Worm (Caenorhabditis elegans) whole organism, midembryonic: ENCODE measurements around the gene clec-36.

Experiments
- T22C8.4 ChIP-seq: fragments of 200-800 bp; sonication (Bioruptor generic); IDR thresholded peaks from 2 replicates; pipeline ENCODE4 v1.3.6; 2022; ENCODE audit warnings: missing genetic modification characterization, missing compliant biosample characterization
- cog-1 ChIP-seq: sonication (generic microtip); optimal IDR thresholded peaks from 2 replicates; lab custom pipeline; 2016; ENCODE audit warnings: missing genetic modification characterization, missing compliant biosample characterization
- flt-1 ChIP-seq: fragments of 200-800 bp; sonication (Bioruptor generic); IDR thresholded peaks from 2 replicates; pipeline ENCODE4 v1.3.6; 2022; ENCODE audit warnings: missing genetic modification characterization, missing compliant biosample characterization
- klf-2 ChIP-seq: fragments of 200-800 bp; sonication (Bioruptor generic); conservative IDR thresholded peaks from 2 replicates; pipeline ENCODE4 v1.3.6; 2022; ENCODE audit warnings: missing genetic modification reagents, missing genetic modification characterization, missing compliant biosample characterization
- med-1 ChIP-seq: sonication (generic microtip); optimal IDR thresholded peaks from 2 replicates; lab custom pipeline; 2017; ENCODE audit warnings: missing genetic modification characterization, mild to moderate bottlenecking, missing compliant biosample characterization, antibody characterized with exemption, missing genetic modification reagents; ENCODE audit not compliant: insufficient read depth
- ref-1 ChIP-seq: fragments of 200-800 bp; sonication (Bioruptor generic); conservative IDR thresholded peaks from 2 replicates; pipeline ENCODE4 v1.3.6; 2022; ENCODE audit warnings: missing genetic modification reagents, missing genetic modification characterization, missing compliant biosample characterization
- tab-1 ChIP-seq: fragments of 200-800 bp; sonication (Bioruptor generic); IDR thresholded peaks from 2 replicates; pipeline ENCODE4 v1.3.6; 2022; ENCODE audit warnings: missing genetic modification characterization, missing compliant biosample characterization
- ztf-23 ChIP-seq: fragments of 200-800 bp; sonication (Bioruptor generic); IDR thresholded peaks from 2 replicates; pipeline ENCODE4 v1.3.6; 2022; ENCODE audit warnings: missing genetic modification reagents, missing genetic modification characterization, missing compliant biosample characterization
- ztf-29 ChIP-seq: fragments of 200-800 bp; sonication (Bioruptor generic); IDR thresholded peaks from 2 replicates; pipeline ENCODE4 v1.3.6; 2022; ENCODE audit warnings: missing genetic modification reagents, missing genetic modification characterization, missing compliant biosample characterization

- no peak for TF ChIP-seq med-1
- no peak for TF ChIP-seq ztf-29 (GFP tag; lab: Robert Waterston, UW)
- no peak for TF ChIP-seq klf-2 (GFP tag; lab: Robert Waterston, UW)
- TF ChIP-seq cog-1 (tag; lab: Kevin White, UChicago) = no peak
- TF ChIP-seq ref-1 (GFP tag; lab: Robert Waterston, UW) = no peak
- TF ChIP-seq ztf-23 (GFP tag; lab: Robert Waterston, UW) = no peak
- no peak for TF ChIP-seq T22C8.4
- no peak for TF ChIP-seq flt-1 (GFP tag; lab: Robert Waterston, UW)
- TF ChIP-seq tab-1 = no peak
Observed at ce11 chrV:16816707-16817106, 31.7 kb downstream of the clec-36 start.
